Worm (Caenorhabditis elegans) whole organism, L1 larva: ENCODE data around the gene C42C1.3.

ENCODE experiments used
- aha-1 ChIP-seq: fragments of 150-350 bp; optimal IDR thresholded peaks from 2 replicates; lab custom pipeline; 2014; ENCODE audit warnings: missing biosample characterization, missing genetic modification characterization
- ceh-8 ChIP-seq: fragments of 200-800 bp; sonication (Bioruptor generic); optimal IDR thresholded peaks from 2 replicates; lab custom pipeline; 2018; ENCODE audit warnings: mild to moderate bottlenecking, missing genetic modification characterization, moderate library complexity, missing compliant biosample characterization
- dpl-1 ChIP-seq, 3 experiments: fragments of 150-350 bp in 2 of 3; sonication (generic microtip) in 1 of 3; optimal IDR thresholded peaks; 2 replicates each; lab custom pipeline; 2014 to 2017; ENCODE audit warnings: missing biosample characterization in 3 of 3, missing genetic modification characterization in 3 of 3, missing genetic modification reagents in 3 of 3
- elt-3 ChIP-seq, 6 experiments: fragments of 150-350 bp in 1 of 6; sonication (generic microtip); optimal IDR thresholded peaks; 2 replicates each; lab custom pipeline; 2017 to 2018; ENCODE audit warnings: missing biosample characterization in 6 of 6, missing genetic modification characterization in 6 of 6, inconsistent platforms in 1 of 6
- lin-39 ChIP-seq: fragments of 150-350 bp; optimal IDR thresholded peaks from 2 replicates; lab custom pipeline; 2014; ENCODE audit warnings: missing biosample characterization, missing genetic modification reagents, missing genetic modification characterization
- snpc-4 ChIP-seq: fragments of 150-350 bp; optimal IDR thresholded peaks from 2 replicates; lab custom pipeline; 2014; ENCODE audit warnings: missing biosample characterization, missing genetic modification characterization

DNA sequence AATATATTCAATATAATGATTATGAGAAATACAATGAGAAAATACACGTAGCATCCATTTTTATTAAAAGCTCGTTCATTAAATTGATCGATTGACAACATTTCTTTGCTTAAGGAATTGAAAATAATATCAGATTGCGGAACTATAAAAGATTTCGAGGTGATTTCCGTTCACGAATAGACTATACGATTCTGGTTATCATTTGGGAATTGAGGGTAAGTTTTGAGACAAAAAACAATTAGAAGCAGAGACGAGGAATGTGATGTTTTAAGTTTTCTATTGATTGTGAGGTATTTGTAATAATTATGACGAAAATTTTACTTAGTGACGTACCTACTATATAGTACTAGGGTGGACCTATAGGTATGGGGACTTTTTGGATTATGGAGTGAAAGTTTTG is 31.4 kb downstream of the C42C1.3 start, which contains the start of gene sre-19:
- TF ChIP-seq snpc-4 (tag; lab: Kevin White, UChicago): no peak
- TF ChIP-seq ceh-8 (GFP tag; lab: Kevin White, UChicago): no peak
- no peak for TF ChIP-seq dpl-1 (GFP tag; optimal IDR thresholded peaks at IDR 0.05; lab: Kevin White, UChicago)
- no peak for TF ChIP-seq aha-1 (tag; lab: Kevin White, UChicago)
- no peak for TF ChIP-seq elt-3 (tag; optimal IDR thresholded peaks at IDR 0.05; lab: Kevin White, UChicago)
- TF ChIP-seq lin-39 (tag; lab: Kevin White, UChicago): no peak
